Worm (Caenorhabditis elegans) whole organism, L1 larva: ENCODE data around the gene srh-140.

ENCODE experiments used
- C16A3.4 ChIP-seq: fragments of 150-350 bp; optimal IDR thresholded peaks from 2 replicates; lab custom pipeline; 2014; ENCODE audit warnings: missing biosample characterization, missing genetic modification characterization
- F16B12.6 ChIP-seq: fragments of 150-350 bp; optimal IDR thresholded peaks from 2 replicates; lab custom pipeline; 2014; ENCODE audit warnings: missing biosample characterization, missing genetic modification characterization
- Y116A8C.19 ChIP-seq: sonication (generic microtip); optimal IDR thresholded peaks from 2 replicates; lab custom pipeline; 2016; ENCODE audit warnings: missing compliant biosample characterization, missing genetic modification characterization, borderline replicate concordance
- alr-1 ChIP-seq: fragments of 200-800 bp; sonication (Bioruptor generic); optimal IDR thresholded peaks from 2 replicates; lab custom pipeline; 2018; ENCODE audit warnings: borderline replicate concordance, mild to moderate bottlenecking, missing genetic modification characterization, missing compliant biosample characterization
- blmp-1 ChIP-seq: fragments of 150-350 bp; optimal IDR thresholded peaks from 2 replicates; lab custom pipeline; 2014; ENCODE audit warnings: missing biosample characterization, missing genetic modification characterization
- ceh-82 ChIP-seq, 3 experiments: fragments of 150-350 bp in 1 of 3; sonication (generic microtip) in 2 of 3; optimal IDR thresholded peaks; 2 replicates each; lab custom pipeline; 2014 to 2017; ENCODE audit warnings: missing biosample characterization in 3 of 3, missing genetic modification characterization in 3 of 3
- dsc-1 ChIP-seq: sonication (generic microtip); optimal IDR thresholded peaks from 2 replicates; lab custom pipeline; 2016; ENCODE audit warnings: mild to moderate bottlenecking, missing genetic modification characterization, missing compliant biosample characterization
- efl-1 ChIP-seq, 4 experiments: fragments of 150-350 bp; optimal IDR thresholded peaks in 3 of 4; peaks in 1 of 4; 1 replicate in 1 of 4; 2 replicates in 3 of 4; lab custom pipeline; 2014; ENCODE audit warnings: missing biosample characterization in 2 of 4, missing genetic modification characterization in 2 of 4, missing genetic modification reagents in 2 of 4
- efl-3 ChIP-seq: fragments of 200-800 bp; sonication (Bioruptor generic); optimal IDR thresholded peaks from 2 replicates; lab custom pipeline; 2018; ENCODE audit warnings: mild to moderate bottlenecking, missing genetic modification characterization, missing compliant biosample characterization
- elt-2 ChIP-seq: sonication (generic microtip); optimal IDR thresholded peaks from 2 replicates; lab custom pipeline; 2016; ENCODE audit warnings: missing genetic modification characterization, mild to moderate bottlenecking, inconsistent platforms, missing compliant biosample characterization, missing genetic modification reagents
- elt-3 ChIP-seq, 6 experiments: fragments of 150-350 bp in 1 of 6; sonication (generic microtip); optimal IDR thresholded peaks; 2 replicates each; lab custom pipeline; 2017 to 2018; ENCODE audit warnings: missing biosample characterization in 6 of 6, missing genetic modification characterization in 6 of 6, inconsistent platforms in 1 of 6
- fkh-10 ChIP-seq: sonication (generic microtip); optimal IDR thresholded peaks from 2 replicates; lab custom pipeline; 2017; ENCODE audit warnings: missing biosample characterization, missing genetic modification reagents, missing genetic modification characterization
- grh-1 ChIP-seq: fragments of 200-800 bp; sonication (Bioruptor generic); IDR thresholded peaks from 2 replicates; pipeline ENCODE4 v1.3.6; 2022; ENCODE audit warnings: missing genetic modification reagents, missing genetic modification characterization, missing compliant biosample characterization
- hlh-4 ChIP-seq: sonication (generic microtip); optimal IDR thresholded peaks from 2 replicates; lab custom pipeline; 2016; ENCODE audit warnings: mild to moderate bottlenecking, missing genetic modification characterization, missing compliant biosample characterization
- irx-1 ChIP-seq: sonication (generic microtip); optimal IDR thresholded peaks from 2 replicates; lab custom pipeline; 2016; ENCODE audit warnings: missing genetic modification characterization, missing compliant biosample characterization
- jun-1 ChIP-seq: fragments of 150-350 bp; optimal IDR thresholded peaks from 2 replicates; lab custom pipeline; 2014; ENCODE audit warnings: missing biosample characterization, missing genetic modification reagents, missing genetic modification characterization
- lin-14 ChIP-seq: fragments of 200-800 bp; sonication (Bioruptor generic); optimal IDR thresholded peaks from 2 replicates; lab custom pipeline; 2018; ENCODE audit warnings: mild to moderate bottlenecking, missing genetic modification characterization, moderate library complexity, missing compliant biosample characterization
- lin-15B ChIP-seq: fragments of 150-350 bp; sonication (generic microtip); optimal IDR thresholded peaks from 3 replicates; lab custom pipeline; 2014; ENCODE audit warnings: missing biosample characterization, missing genetic modification characterization
- lsy-2 ChIP-seq, 2 experiments: fragments of 150-350 bp; optimal IDR thresholded peaks; 2 replicates each; lab custom pipeline; 2014; ENCODE audit warnings: missing biosample characterization in 2 of 2, missing genetic modification characterization in 2 of 2
- nhr-12 ChIP-seq: sonication (generic microtip); optimal IDR thresholded peaks from 2 replicates; lab custom pipeline; 2017; ENCODE audit warnings: missing biosample characterization, missing genetic modification characterization
- nhr-19 ChIP-seq: fragments of 200-800 bp; sonication (Bioruptor generic); conservative IDR thresholded peaks from 2 replicates; pipeline ENCODE4 v1.3.6; 2022; ENCODE audit warnings: missing genetic modification characterization, missing compliant biosample characterization
- nhr-20 ChIP-seq: sonication (generic microtip); optimal IDR thresholded peaks from 2 replicates; lab custom pipeline; 2016; ENCODE audit warnings: mild to moderate bottlenecking, missing genetic modification characterization, missing compliant biosample characterization
- nhr-71 ChIP-seq: sonication (generic microtip); optimal IDR thresholded peaks from 2 replicates; lab custom pipeline; 2016; ENCODE audit warnings: mild to moderate bottlenecking, missing genetic modification characterization, moderate library complexity, missing compliant biosample characterization
- nhr-76 ChIP-seq: sonication (generic microtip); optimal IDR thresholded peaks from 2 replicates; lab custom pipeline; 2017; ENCODE audit warnings: missing biosample characterization, missing genetic modification characterization
- nhr-84 ChIP-seq: sonication (generic microtip); optimal IDR thresholded peaks from 2 replicates; lab custom pipeline; 2017; ENCODE audit warnings: missing biosample characterization, missing genetic modification characterization
- nhr-85 ChIP-seq: sonication (generic microtip); peaks from one replicate; lab custom pipeline; 2016; ENCODE audit warnings: missing genetic modification characterization, inconsistent platforms, missing compliant biosample characterization
- nhr-90 ChIP-seq: sonication (generic microtip); optimal IDR thresholded peaks from 2 replicates; lab custom pipeline; 2016; ENCODE audit warnings: mild to moderate bottlenecking, missing genetic modification characterization, missing compliant biosample characterization; ENCODE audit not compliant: poor library complexity
- pag-3 ChIP-seq: sonication (generic microtip); optimal IDR thresholded peaks from 2 replicates; lab custom pipeline; 2017; ENCODE audit warnings: missing genetic modification characterization, mild to moderate bottlenecking, missing compliant biosample characterization, antibody characterized with exemption, borderline replicate concordance; ENCODE audit not compliant: insufficient read depth
- pqm-1 ChIP-seq: sonication (generic microtip); optimal IDR thresholded peaks from 3 replicates; lab custom pipeline; 2017; ENCODE audit warnings: missing biosample characterization, missing genetic modification characterization
- skn-1 ChIP-seq: fragments of 150-350 bp; optimal IDR thresholded peaks from 2 replicates; lab custom pipeline; 2014; ENCODE audit warnings: missing biosample characterization, missing genetic modification characterization
- sox-4 ChIP-seq: sonication (generic microtip); optimal IDR thresholded peaks from 2 replicates; lab custom pipeline; 2016; ENCODE audit warnings: missing genetic modification characterization, missing compliant biosample characterization
- sptf-1 ChIP-seq: fragments of 150-350 bp; optimal IDR thresholded peaks from 2 replicates; lab custom pipeline; 2014; ENCODE audit warnings: missing biosample characterization, missing genetic modification characterization
- unc-130 ChIP-seq: fragments of 150-350 bp; optimal IDR thresholded peaks from 2 replicates; lab custom pipeline; 2017; ENCODE audit warnings: missing biosample characterization, missing genetic modification characterization, inconsistent platforms
- unc-86 ChIP-seq: sonication (generic microtip); optimal IDR thresholded peaks from 2 replicates; lab custom pipeline; 2016; ENCODE audit warnings: missing genetic modification characterization, missing compliant biosample characterization
- unc-98 ChIP-seq: fragments of 200-800 bp; sonication (Bioruptor generic); IDR thresholded peaks from 2 replicates; pipeline ENCODE4 v1.3.6; 2022; ENCODE audit warnings: missing genetic modification characterization, missing compliant biosample characterization
- xbp-1 ChIP-seq: sonication (generic microtip); optimal IDR thresholded peaks from 2 replicates; lab custom pipeline; 2016; ENCODE audit warnings: missing genetic modification characterization, missing compliant biosample characterization
- ztf-11 ChIP-seq, 2 experiments: sonication (generic microtip); optimal IDR thresholded peaks; 2 replicates each; lab custom pipeline; 2016 to 2017; ENCODE audit warnings: missing genetic modification characterization in 2 of 2, missing biosample characterization in 1 of 2, missing compliant biosample characterization in 1 of 2

Gene srh-140

DNA sequence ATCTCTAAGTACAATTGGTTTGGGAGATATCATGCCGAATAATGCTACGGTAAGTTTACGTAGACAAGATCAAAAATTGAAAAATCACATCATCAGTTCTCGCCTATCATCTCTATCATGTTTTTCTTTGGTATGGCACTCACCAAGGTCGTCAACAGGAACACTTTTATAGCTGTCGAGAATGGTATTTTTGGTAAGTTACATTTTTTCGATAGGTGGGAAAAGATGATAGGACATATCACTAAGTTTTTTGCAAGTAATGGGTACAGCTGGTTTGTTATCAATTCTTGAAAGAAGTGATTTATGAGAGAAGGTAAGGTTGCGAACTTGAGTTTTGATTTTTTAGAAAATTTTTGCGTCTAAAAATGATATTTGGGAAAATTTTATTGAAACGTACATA, 14.0 kb upstream of the srh-140 start:
- TF ChIP-seq irx-1 (tag; lab: Kevin White, UChicago), result no peak
- no peak for TF ChIP-seq fkh-10 (GFP tag; lab: Kevin White, UChicago)
- peak; percentile 11 for TF ChIP-seq nhr-90 (tag; lab: Kevin White, UChicago)
- TF ChIP-seq efl-1 (optimal IDR thresholded peaks at IDR 0.05; lab: Kevin White, UChicago), result no peak
- peak in 1 of 2 experiments; percentile 21 for TF ChIP-seq efl-1 (GFP tag; optimal IDR thresholded peaks at IDR 0.05 in 1 of 2; lab: Kevin White, UChicago)
- TF ChIP-seq pag-3 (tag; lab: Kevin White, UChicago), result peak; percentile 54
- TF ChIP-seq elt-3 (tag; optimal IDR thresholded peaks at IDR 0.05; lab: Kevin White, UChicago), result peak in 5 of 6 experiments; percentile 32 to 98 (median 74)
- peak; percentile 57 for TF ChIP-seq blmp-1 (tag; lab: Kevin White, UChicago)
- TF ChIP-seq nhr-20 (tag; lab: Kevin White, UChicago), result peak; percentile 74
- TF ChIP-seq lsy-2 (tag; optimal IDR thresholded peaks at IDR 0.05; lab: Kevin White, UChicago), result peak in 1 of 2 experiments; percentile 46
- TF ChIP-seq nhr-19 (GFP tag; lab: Robert Waterston, UW), result peak; percentile 38
- peak; percentile 52 for TF ChIP-seq nhr-71 (tag; lab: Kevin White, UChicago)
- peak; percentile 71 for TF ChIP-seq lin-14 (GFP tag; lab: Kevin White, UChicago)
- no peak for TF ChIP-seq jun-1
- TF ChIP-seq nhr-85 (tag; lab: Kevin White, UChicago), result peak; percentile 90

DNA sequence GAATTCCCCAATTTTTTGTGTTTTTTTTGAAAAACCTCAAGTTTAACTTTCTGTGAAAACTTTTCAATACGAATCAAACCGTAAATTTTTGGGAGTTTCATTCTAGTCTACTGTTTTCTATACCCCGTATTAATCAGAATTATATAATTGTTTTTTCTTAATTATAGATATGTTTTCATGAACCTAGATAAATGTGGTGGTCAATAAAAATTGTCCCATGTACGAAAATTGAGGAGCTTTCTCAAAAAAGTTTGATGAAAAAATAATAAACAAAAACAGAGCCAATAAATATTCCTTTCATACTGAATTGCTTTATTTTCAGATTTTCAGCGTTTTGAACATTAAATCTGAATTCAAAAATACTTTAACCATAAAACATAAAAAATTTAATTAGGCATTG, 11.6 kb upstream of the srh-140 start, which contains the start of gene Y6E2A.1:
Gene Y6E2A.1, minus strand, starts transcription at position 101 of the 400 bp plus-strand sequence.
- TF ChIP-seq F16B12.6 (tag; lab: Kevin White, UChicago) (no peak), grh-1 (GFP tag; lab: Robert Waterston, UW) (no peak), pqm-1 (no peak), lin-15B (tag; lab: Kevin White, UChicago) (no peak), hlh-4 (tag; lab: Kevin White, UChicago) (no peak), unc-98 (GFP tag; lab: Robert Waterston, UW) (no peak), sox-4 (tag; lab: Kevin White, UChicago) (no peak), lsy-2 (tag; optimal IDR thresholded peaks at IDR 0.05; lab: Kevin White, UChicago) (no peak), efl-3 (GFP tag; lab: Kevin White, UChicago) (no peak)

DNA sequence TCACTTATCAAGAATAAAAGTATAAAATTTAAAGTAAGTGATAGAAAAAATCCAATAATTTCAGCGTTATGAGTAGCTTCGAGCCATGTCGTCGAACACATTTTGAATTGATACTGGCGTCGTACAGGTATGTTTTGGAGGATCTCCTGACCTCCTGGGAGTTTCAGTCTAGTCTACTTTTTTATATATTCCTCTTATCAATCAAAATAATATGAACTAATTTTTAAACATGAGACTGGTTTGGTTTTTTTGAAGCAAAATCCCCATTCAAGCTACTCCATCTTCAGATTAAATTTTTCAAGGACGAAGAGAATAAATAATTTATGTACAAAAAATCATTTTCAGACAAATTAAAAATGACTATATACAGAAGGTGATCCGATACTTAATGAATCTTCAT, 10.1 kb upstream of the srh-140 start, which contains the start of gene str-101:
Gene str-101, minus strand, starts transcription at position 101 of the 400 bp plus-strand sequence.
- TF ChIP-seq unc-130 (tag; lab: Kevin White, UChicago) (no peak), alr-1 (tag; lab: Kevin White, UChicago) (no peak), sptf-1 (no peak), nhr-12 (tag; lab: Kevin White, UChicago) (no peak), C16A3.4 (tag; lab: Kevin White, UChicago) (no peak), unc-86 (tag; lab: Kevin White, UChicago) (no peak), sox-4 (tag; lab: Kevin White, UChicago) (no peak), nhr-84 (tag; lab: Kevin White, UChicago) (no peak), pqm-1 (no peak), ztf-11 (tag; optimal IDR thresholded peaks at IDR 0.05; lab: Kevin White, UChicago) (no peak), xbp-1 (tag; lab: Kevin White, UChicago) (no peak), grh-1 (GFP tag; lab: Robert Waterston, UW) (no peak), nhr-76 (tag; lab: Kevin White, UChicago) (no peak), dsc-1 (tag; lab: Kevin White, UChicago) (no peak), ceh-82 (tag; optimal IDR thresholded peaks at IDR 0.05; lab: Kevin White, UChicago) (no peak), Y116A8C.19 (no peak)
- TF ChIP-seq, all 84 proteins: peak for 0

DNA sequence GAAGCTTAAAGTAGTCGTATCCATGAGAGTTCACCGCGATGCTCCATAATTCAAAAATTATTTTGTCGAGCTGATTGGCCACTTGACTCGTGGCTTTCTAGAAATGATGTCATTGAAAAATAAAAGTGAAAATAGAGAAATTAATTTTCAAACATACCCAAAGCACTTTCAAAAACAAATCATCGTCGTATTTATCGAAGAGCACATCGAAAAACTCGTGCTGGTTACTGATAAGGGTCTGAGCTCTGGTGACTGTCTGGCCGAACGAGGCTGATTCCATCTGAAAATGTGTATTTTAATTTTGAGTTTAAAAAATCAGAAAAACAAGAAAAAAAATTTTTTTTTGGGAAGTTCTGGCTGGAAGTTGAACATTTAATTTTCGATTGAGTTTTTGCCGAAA, 9.6 kb upstream of the srh-140 start:
- no peak for TF ChIP-seq ceh-82 (tag; optimal IDR thresholded peaks at IDR 0.05; lab: Kevin White, UChicago)
- no peak for TF ChIP-seq unc-98 (GFP tag; lab: Robert Waterston, UW)
- TF ChIP-seq elt-2 (tag; lab: Kevin White, UChicago), result peak; percentile 50
- no peak for TF ChIP-seq skn-1
